Worm (Caenorhabditis elegans) whole organism, L4 larva: ENCODE results near the gene C08F8.2.

ENCODE experiments used
- F10B5.3 ChIP-seq: sonication (generic microtip); optimal IDR thresholded peaks from 2 replicates; lab custom pipeline; 2016; ENCODE audit warnings: mild to moderate bottlenecking, missing genetic modification characterization, missing compliant biosample characterization
- F44E2.7 ChIP-seq: fragments of 200-800 bp; sonication (Bioruptor generic); IDR thresholded peaks from 2 replicates; pipeline ENCODE4 v2.1.2; 2022; ENCODE audit warnings: missing genetic modification characterization, missing compliant biosample characterization
- F49E8.2 ChIP-seq: sonication (generic microtip); optimal IDR thresholded peaks from 2 replicates; lab custom pipeline; 2016; ENCODE audit warnings: missing compliant biosample characterization, mild to moderate bottlenecking, missing genetic modification characterization, borderline replicate concordance
- R02D3.7 ChIP-seq: fragments of 150-350 bp; sonication (generic microtip); optimal IDR thresholded peaks from 3 replicates; lab custom pipeline; 2014; ENCODE audit warnings: missing biosample characterization, missing genetic modification characterization
- Y48G9A.11 ChIP-seq: fragments of 200-800 bp; sonication (Bioruptor generic); IDR thresholded peaks from 2 replicates; pipeline ENCODE4 v1.3.6; 2022; ENCODE audit warnings: missing genetic modification reagents, missing genetic modification characterization, missing compliant biosample characterization
- ZK337.2 ChIP-seq: fragments of 200-800 bp; sonication (Bioruptor generic); IDR thresholded peaks from 2 replicates; pipeline ENCODE4 v1.3.6; 2022; ENCODE audit warnings: missing genetic modification reagents, missing genetic modification characterization, missing compliant biosample characterization
- aha-1 ChIP-seq: fragments of 150-350 bp; peaks from one replicate; lab custom pipeline; 2014; ENCODE audit warnings: missing biosample characterization, missing genetic modification characterization
- ama-1 ChIP-seq: fragments of 150-350 bp; optimal IDR thresholded peaks from 2 replicates; lab custom pipeline; 2014; ENCODE audit warnings: inconsistent platforms, mixed read lengths
- ctbp-1 ChIP-seq: fragments of 200-800 bp; sonication (Bioruptor generic); IDR thresholded peaks from 2 replicates; pipeline ENCODE4 v1.3.6; 2022; ENCODE audit warnings: missing genetic modification reagents, missing genetic modification characterization, missing compliant biosample characterization
- daf-16 ChIP-seq, 3 experiments: sonication (generic microtip); optimal IDR thresholded peaks; 2 replicates each; lab custom pipeline; 2016 to 2017; ENCODE audit warnings: missing genetic modification characterization in 3 of 3, missing genetic modification reagents in 3 of 3, mild to moderate bottlenecking in 2 of 3, missing compliant biosample characterization in 2 of 3, missing biosample characterization in 1 of 3, moderate library complexity in 1 of 3
- dmd-9 ChIP-seq: fragments of 200-800 bp; sonication (Bioruptor generic); IDR thresholded peaks from 2 replicates; pipeline ENCODE4 v1.3.6; 2022; ENCODE audit warnings: missing genetic modification reagents, missing genetic modification characterization, missing compliant biosample characterization
- fos-1 ChIP-seq: fragments of 150-350 bp; optimal IDR thresholded peaks from 2 replicates; lab custom pipeline; 2014; ENCODE audit warnings: missing biosample characterization, missing genetic modification characterization
- hlh-11 ChIP-seq: fragments of 200-800 bp; sonication (Bioruptor generic); optimal IDR thresholded peaks from 2 replicates; lab custom pipeline; 2018; ENCODE audit warnings: mild to moderate bottlenecking, missing genetic modification characterization, missing compliant biosample characterization
- hmg-1.1 ChIP-seq: fragments of 200-800 bp; sonication (Bioruptor generic); IDR thresholded peaks from 2 replicates; pipeline ENCODE4 v1.3.6; 2022; ENCODE audit warnings: missing genetic modification reagents, missing genetic modification characterization, missing compliant biosample characterization
- jun-1 ChIP-seq: fragments of 150-350 bp; optimal IDR thresholded peaks from 2 replicates; lab custom pipeline; 2014; ENCODE audit warnings: missing biosample characterization, missing genetic modification reagents, missing genetic modification characterization
- lin-15B ChIP-seq: fragments of 150-350 bp; sonication (generic microtip); optimal IDR thresholded peaks from 3 replicates; lab custom pipeline; 2014; ENCODE audit warnings: missing biosample characterization, missing genetic modification characterization
- lsy-2 ChIP-seq, 2 experiments: fragments of 150-350 bp in 1 of 2; sonication (generic microtip) in 1 of 2; optimal IDR thresholded peaks; 2 replicates each; lab custom pipeline; 2014 to 2017; ENCODE audit warnings: missing biosample characterization in 2 of 2, missing genetic modification characterization in 2 of 2
- madf-5 ChIP-seq, 2 experiments: fragments of 200-800 bp; sonication (Bioruptor generic); IDR thresholded peaks; 2 replicates each; pipeline ENCODE4 v1.3.6; 2022; ENCODE audit warnings: missing compliant biosample characterization in 2 of 2, missing genetic modification characterization in 2 of 2
- madf-9 ChIP-seq: fragments of 200-800 bp; sonication (Bioruptor generic); conservative IDR thresholded peaks from 2 replicates; pipeline ENCODE4 v1.3.6; 2022; ENCODE audit warnings: missing genetic modification reagents, missing genetic modification characterization, missing compliant biosample characterization
- mep-1 ChIP-seq: fragments of 150-350 bp; sonication (generic microtip); optimal IDR thresholded peaks from 3 replicates; lab custom pipeline; 2014; ENCODE audit warnings: missing biosample characterization, missing genetic modification characterization
- mes-2 ChIP-seq: sonication (generic microtip); optimal IDR thresholded peaks from 2 replicates; lab custom pipeline; 2016; ENCODE audit warnings: missing genotype, mild to moderate bottlenecking, missing genetic modification characterization, missing compliant biosample characterization; ENCODE audit not compliant: poor library complexity, severe bottlenecking
- mxl-3 ChIP-seq: fragments of 200-800 bp; sonication (Bioruptor generic); optimal IDR thresholded peaks from 2 replicates; lab custom pipeline; 2018; ENCODE audit warnings: mild to moderate bottlenecking, missing genetic modification characterization, missing compliant biosample characterization
- nhr-11 ChIP-seq: fragments of 150-350 bp; optimal IDR thresholded peaks from 2 replicates; lab custom pipeline; 2014; ENCODE audit warnings: missing biosample characterization, missing genetic modification characterization
- nhr-111 ChIP-seq: fragments of 200-800 bp; sonication (Bioruptor generic); optimal IDR thresholded peaks from 2 replicates; lab custom pipeline; 2018; ENCODE audit warnings: mild to moderate bottlenecking, missing genetic modification characterization, missing compliant biosample characterization
- nhr-28 ChIP-seq: fragments of 150-350 bp; optimal IDR thresholded peaks from 2 replicates; lab custom pipeline; 2014; ENCODE audit warnings: missing biosample characterization, missing genetic modification characterization
- nhr-48 ChIP-seq: sonication (generic microtip); optimal IDR thresholded peaks from 2 replicates; lab custom pipeline; 2016; ENCODE audit warnings: mild to moderate bottlenecking, missing genetic modification characterization, missing compliant biosample characterization
- nhr-77 ChIP-seq: fragments of 150-350 bp; optimal IDR thresholded peaks from 2 replicates; lab custom pipeline; 2014; ENCODE audit warnings: missing biosample characterization, missing genetic modification characterization
- pha-4 ChIP-seq, 2 experiments: fragments of 150-350 bp in 1 of 2; fragments of 200-800 bp in 1 of 2; sonication (Bioruptor generic) in 1 of 2; IDR thresholded peaks in 1 of 2; optimal IDR thresholded peaks in 1 of 2; 2 replicates each; pipeline versions ENCODE4 v1.3.6 to Lab custom; 2014 to 2022; ENCODE audit warnings: missing genetic modification characterization in 2 of 2, missing genetic modification reagents in 2 of 2, missing biosample characterization in 1 of 2, missing compliant biosample characterization in 1 of 2
- php-3 ChIP-seq: fragments of 200-800 bp; sonication (Bioruptor generic); IDR thresholded peaks from 2 replicates; pipeline ENCODE4 v1.3.6; 2022; ENCODE audit warnings: missing genetic modification reagents, missing genetic modification characterization, missing compliant biosample characterization
- rbr-2 ChIP-seq: sonication (generic microtip); optimal IDR thresholded peaks from 2 replicates; lab custom pipeline; 2016; ENCODE audit warnings: missing genotype, missing genetic modification characterization, missing compliant biosample characterization
- saeg-2 ChIP-seq: fragments of 200-800 bp; sonication (Bioruptor generic); IDR thresholded peaks from 2 replicates; pipeline ENCODE4 v1.3.6; 2022; ENCODE audit warnings: missing genetic modification reagents, missing genetic modification characterization, missing compliant biosample characterization
- snpc-4 ChIP-seq: fragments of 150-350 bp; optimal IDR thresholded peaks from 2 replicates; lab custom pipeline; 2014; ENCODE audit warnings: missing biosample characterization, missing genetic modification characterization
- tag-97 ChIP-seq: fragments of 200-800 bp; sonication (Bioruptor generic); IDR thresholded peaks from 2 replicates; pipeline ENCODE4 v1.3.6; 2022; ENCODE audit warnings: missing genetic modification characterization, missing compliant biosample characterization
- unc-62 ChIP-seq, 3 experiments: fragments of 150-350 bp in 1 of 3; sonication (generic microtip); optimal IDR thresholded peaks in 2 of 3; peaks in 1 of 3; 1 replicate in 1 of 3; 2 replicates in 2 of 3; lab custom pipeline; 2014 to 2017; ENCODE audit warnings: missing biosample characterization in 3 of 3, missing genetic modification characterization in 3 of 3, missing genetic modification reagents in 3 of 3, missing genotype in 1 of 3
- zip-11 ChIP-seq: fragments of 200-800 bp; sonication (Bioruptor generic); IDR thresholded peaks from 2 replicates; pipeline ENCODE4 v1.3.6; 2022; ENCODE audit warnings: missing genetic modification characterization, missing compliant biosample characterization

C08F8.2 gene

ce11 chrIV:11118837-11119491 is 31.8 kb upstream of the C08F8.2 start, which contains the start of the genes imp-2 and enpl-1 (continued):
- no peak for TF ChIP-seq tag-97 (GFP tag; lab: Robert Waterston, UW)
- TF ChIP-seq unc-62 (GFP tag; optimal IDR thresholded peaks at IDR 0.05 in 1 of 2; lab: Kevin White, UChicago) = peak in 1 of 2 experiments; percentile 96
- TF ChIP-seq unc-62 (tag; optimal IDR thresholded peaks at IDR 0.05; lab: Kevin White, UChicago) = no peak
- no peak for TF ChIP-seq madf-5 (GFP tag; IDR thresholded peaks at IDR 0.05; lab: Robert Waterston, UW)
- peak; percentile 82 for TF ChIP-seq ctbp-1 (GFP tag; lab: Robert Waterston, UW)
- TF ChIP-seq F10B5.3 = peak; percentile 69
- peak; percentile 100 for TF ChIP-seq mxl-3
- TF ChIP-seq dmd-9 = peak; percentile 55; the same call in 1 of the 2 replicates
- no peak for TF ChIP-seq ZK337.2 (GFP tag; lab: Robert Waterston, UW)
- no peak for TF ChIP-seq zip-11 (GFP tag; lab: Robert Waterston, UW)
- TF ChIP-seq lin-15B (tag; lab: Kevin White, UChicago) = no peak
- TF ChIP-seq nhr-111 (GFP tag; lab: Kevin White, UChicago) = no peak
- TF ChIP-seq jun-1 (tag; lab: Kevin White, UChicago) = peak; percentile 71

- no peak for TF ChIP-seq pha-4 (GFP tag; IDR thresholded peaks at IDR 0.05; lab: Robert Waterston, UW)
- TF ChIP-seq pha-4 (tag; optimal IDR thresholded peaks at IDR 0.05; lab: Kevin White, UChicago) = no peak
- TF ChIP-seq nhr-28 (tag; lab: Kevin White, UChicago) = peak; percentile 17
- no peak for TF ChIP-seq php-3 (GFP tag; lab: Robert Waterston, UW)
- TF ChIP-seq mes-2 (tag; lab: Kevin White, UChicago) = no peak
Observed at ce11 chrIV:11119972-11120562, 30.7 kb upstream of the C08F8.2 start.

ce11 chrIV:11124674-11125073 is 26.1 kb upstream of the C08F8.2 start, which contains the start of gene spo-11:
TSS of gene spo-11 (minus strand) at chrIV:11124862.
- no peak for TF ChIP-seq mxl-3
- TF ChIP-seq F49E8.2 (tag; lab: Kevin White, UChicago) = peak; percentile 3

- no peak for TF ChIP-seq ama-1 (lab: Kevin White, UChicago)
- peak in 1 of 2 experiments; percentile 70 for TF ChIP-seq lsy-2 (tag; optimal IDR thresholded peaks at IDR 0.05; lab: Kevin White, UChicago)
- TF ChIP-seq aha-1 = peak; percentile 74
- no peak for TF ChIP-seq nhr-77 (tag; lab: Kevin White, UChicago)
- no peak for TF ChIP-seq nhr-48
- TF ChIP-seq hlh-11 (tag; lab: Kevin White, UChicago) = peak; percentile 39
- TF ChIP-seq mxl-3 = peak; percentile 32
- no peak for TF ChIP-seq fos-1 (tag; lab: Kevin White, UChicago)
- no peak for TF ChIP-seq F44E2.7 (GFP tag; lab: Robert Waterston, UW)
- no peak for TF ChIP-seq madf-9 (GFP tag; lab: Robert Waterston, UW)
- TF ChIP-seq nhr-28 (tag; lab: Kevin White, UChicago) = no peak
- TF ChIP-seq snpc-4 (tag; lab: Kevin White, UChicago) = no peak
- TF ChIP-seq mes-2 (tag; lab: Kevin White, UChicago) = peak; percentile 66
- TF ChIP-seq mep-1 (tag; lab: Kevin White, UChicago) = peak; percentile 46
- TF ChIP-seq daf-16 (GFP tag; optimal IDR thresholded peaks at IDR 0.05; lab: Kevin White, UChicago) = no peak
- peak; percentile 16 for TF ChIP-seq daf-16 (tag; optimal IDR thresholded peaks at IDR 0.05; lab: Kevin White, UChicago)
- TF ChIP-seq Y48G9A.11 (GFP tag; lab: Robert Waterston, UW) = no peak
- no peak for TF ChIP-seq saeg-2 (GFP tag; lab: Robert Waterston, UW)
- TF ChIP-seq R02D3.7 (tag; lab: Kevin White, UChicago) = no peak
- peak; percentile 67 for TF ChIP-seq hmg-1.1 (GFP tag; lab: Robert Waterston, UW)
- peak; percentile 12 for TF ChIP-seq rbr-2 (tag; lab: Kevin White, UChicago)
- TF ChIP-seq nhr-11 (tag; lab: Kevin White, UChicago) = no peak
Observed at ce11 chrIV:11125200-11125599, 25.6 kb upstream of the C08F8.2 start.
